Fruit fly (Drosophila melanogaster) whole organism, prepupa: Measurements from ENCODE around the gene CG1636.

Experiments used
- Blimp-1 ChIP-seq: fragments of 200-800 bp; sonication (Bioruptor generic); optimal IDR thresholded peaks from 3 replicates; lab custom pipeline; 2017; ENCODE audit warnings: missing biosample characterization, missing genetic modification characterization, mild to moderate bottlenecking, moderate library complexity, missing genetic modification reagents
- CG10631 ChIP-seq: fragments of 200-800 bp; sonication (Bioruptor generic); optimal IDR thresholded peaks from 2 replicates; lab custom pipeline; 2016; ENCODE audit warnings: missing biosample characterization, missing genetic modification characterization
- CG11294 ChIP-seq: fragments of 200-800 bp; sonication (Bioruptor generic); IDR thresholded peaks from 2 replicates; pipeline ENCODE4 v1.3.6; 2022; ENCODE audit warnings: missing biosample characterization, missing genetic modification characterization
- CG11762 ChIP-seq: fragments of 200-800 bp; sonication (Bioruptor generic); optimal IDR thresholded peaks from 3 replicates; lab custom pipeline; 2016; ENCODE audit warnings: missing biosample characterization, missing genetic modification characterization; ENCODE audit not compliant: insufficient read depth
- CG11902 ChIP-seq: fragments of 200-800 bp; sonication (Bioruptor generic); optimal IDR thresholded peaks from 3 replicates; lab custom pipeline; 2016; ENCODE audit warnings: missing biosample characterization, missing genetic modification characterization
- CG15336 ChIP-seq: fragments of 200-800 bp; sonication (Bioruptor generic); IDR thresholded peaks from 2 replicates; pipeline ENCODE4 v1.3.6; 2022; ENCODE audit warnings: missing biosample characterization, missing genetic modification characterization
- CG1621 ChIP-seq: fragments of 200-800 bp; sonication (Bioruptor generic); optimal IDR thresholded peaks from 3 replicates; lab custom pipeline; 2018; ENCODE audit warnings: missing biosample characterization, mild to moderate bottlenecking, missing genetic modification characterization
- CG16779 ChIP-seq: fragments of 200-800 bp; sonication (Bioruptor generic); optimal IDR thresholded peaks from 3 replicates; lab custom pipeline; 2017; ENCODE audit warnings: missing biosample characterization, mild to moderate bottlenecking, missing genetic modification characterization
- CG3032 ChIP-seq: fragments of 200-800 bp; optimal IDR thresholded peaks from 2 replicates; lab custom pipeline; 2019; ENCODE audit warnings: missing biosample characterization, mild to moderate bottlenecking, missing genetic modification characterization, moderate library complexity
- CG31627 ChIP-seq: fragments of 200-800 bp; sonication (Bioruptor generic); optimal IDR thresholded peaks from 3 replicates; lab custom pipeline; 2016; ENCODE audit warnings: missing biosample characterization, missing genetic modification characterization
- CG32006 ChIP-seq: fragments of 200-800 bp; sonication (Bioruptor generic); optimal IDR thresholded peaks from 3 replicates; lab custom pipeline; 2017; ENCODE audit warnings: missing biosample characterization, mild to moderate bottlenecking, missing genetic modification characterization
- CG34406 ChIP-seq: fragments of 200-800 bp; sonication (Bioruptor generic); optimal IDR thresholded peaks from 3 replicates; lab custom pipeline; 2016; ENCODE audit warnings: missing biosample characterization, missing genetic modification characterization
- CG3919 ChIP-seq: fragments of 200-800 bp; sonication (Bioruptor generic); optimal IDR thresholded peaks from 3 replicates; lab custom pipeline; 2016; ENCODE audit warnings: missing biosample characterization, missing genetic modification characterization
- CG4318 ChIP-seq: fragments of 200-800 bp; sonication (Bioruptor generic); optimal IDR thresholded peaks from 3 replicates; lab custom pipeline; 2017; ENCODE audit warnings: missing biosample characterization, mild to moderate bottlenecking, missing genetic modification characterization
- CG6792 ChIP-seq: fragments of 200-800 bp; sonication (Bioruptor generic); optimal IDR thresholded peaks from 3 replicates; lab custom pipeline; 2016; ENCODE audit warnings: missing biosample characterization, missing genetic modification characterization
- CG6854 ChIP-seq: fragments of 200-800 bp; sonication (Bioruptor generic); optimal IDR thresholded peaks from 2 replicates; lab custom pipeline; 2017; ENCODE audit warnings: missing biosample characterization, mild to moderate bottlenecking, missing genetic modification characterization
- CG7368 ChIP-seq: fragments of 200-800 bp; sonication (Bioruptor generic); optimal IDR thresholded peaks from 3 replicates; lab custom pipeline; 2016; ENCODE audit warnings: missing biosample characterization, missing genetic modification characterization
- CG8119 ChIP-seq: fragments of 200-800 bp; sonication (Bioruptor generic); IDR thresholded peaks from 3 replicates; pipeline ENCODE4 v1.3.6; 2022; ENCODE audit warnings: missing biosample characterization, missing genetic modification characterization
- CG8632 ChIP-seq: fragments of 200-800 bp; sonication (Bioruptor generic); optimal IDR thresholded peaks from 3 replicates; lab custom pipeline; 2016; ENCODE audit warnings: missing biosample characterization, missing genetic modification characterization
- CG9139 ChIP-seq: fragments of 200-800 bp; sonication (Bioruptor generic); optimal IDR thresholded peaks from 3 replicates; lab custom pipeline; 2017; ENCODE audit warnings: missing biosample characterization, mild to moderate bottlenecking, missing genetic modification characterization
- Eip75B ChIP-seq: fragments of 200-800 bp; sonication (Bioruptor generic); optimal IDR thresholded peaks from 3 replicates; lab custom pipeline; 2016; ENCODE audit warnings: missing biosample characterization, missing genetic modification characterization
- Eip78C ChIP-seq: fragments of 200-800 bp; sonication (Bioruptor generic); peaks from one replicate; lab custom pipeline; 2016; ENCODE audit warnings: missing biosample characterization, missing genetic modification characterization
- Eip93F ChIP-seq: fragments of 200-800 bp; sonication (Bioruptor generic); optimal IDR thresholded peaks from 2 replicates; lab custom pipeline; 2016; ENCODE audit warnings: missing biosample characterization, mild to moderate bottlenecking, missing genetic modification characterization
- Ets96B ChIP-seq: fragments of 200-800 bp; optimal IDR thresholded peaks from 2 replicates; lab custom pipeline; 2019; ENCODE audit warnings: missing biosample characterization, mild to moderate bottlenecking, missing genetic modification characterization, moderate library complexity
- Hr39 ChIP-seq: fragments of 200-800 bp; sonication (Bioruptor generic); optimal IDR thresholded peaks from 2 replicates; lab custom pipeline; 2016; ENCODE audit warnings: missing biosample characterization, missing genetic modification characterization
- Hr4 ChIP-seq: fragments of 200-800 bp; sonication (Bioruptor generic); optimal IDR thresholded peaks from 3 replicates; lab custom pipeline; 2016; ENCODE audit warnings: missing biosample characterization, missing genetic modification characterization
- Lpt ChIP-seq: fragments of 200-800 bp; sonication (Bioruptor generic); optimal IDR thresholded peaks from 3 replicates; lab custom pipeline; 2016; ENCODE audit warnings: missing biosample characterization, missing genetic modification characterization
- OdsH ChIP-seq: fragments of 200-800 bp; sonication (Bioruptor generic); optimal IDR thresholded peaks from 3 replicates; lab custom pipeline; 2016; ENCODE audit warnings: missing biosample characterization, missing genetic modification characterization
- Sox102F ChIP-seq: fragments of 200-800 bp; sonication (Bioruptor generic); optimal IDR thresholded peaks from 2 replicates; lab custom pipeline; 2016; ENCODE audit warnings: missing biosample characterization, mild to moderate bottlenecking, missing genetic modification characterization
- achi ChIP-seq: fragments of 200-800 bp; sonication (Bioruptor generic); optimal IDR thresholded peaks from 3 replicates; lab custom pipeline; 2016; ENCODE audit warnings: missing biosample characterization, missing genetic modification characterization
- acj6 ChIP-seq: fragments of 200-800 bp; sonication (Bioruptor generic); optimal IDR thresholded peaks from 3 replicates; lab custom pipeline; 2016; ENCODE audit warnings: missing biosample characterization, missing genetic modification characterization
- cyc ChIP-seq: fragments of 200-800 bp; sonication (Bioruptor generic); optimal IDR thresholded peaks from 3 replicates; lab custom pipeline; 2016; ENCODE audit warnings: missing biosample characterization, missing genetic modification characterization
- dac ChIP-seq: fragments of 200-800 bp; sonication (Bioruptor generic); optimal IDR thresholded peaks from 2 replicates; lab custom pipeline; 2017; ENCODE audit warnings: missing biosample characterization, mild to moderate bottlenecking, missing genetic modification characterization
- dsx ChIP-seq: fragments of 200-800 bp; optimal IDR thresholded peaks from 3 replicates; lab custom pipeline; 2019; ENCODE audit warnings: missing biosample characterization, mild to moderate bottlenecking, missing genetic modification characterization, moderate library complexity; ENCODE audit not compliant: poor library complexity, severe bottlenecking
- eg ChIP-seq: fragments of 200-800 bp; sonication (Bioruptor generic); IDR thresholded peaks from 3 replicates; pipeline ENCODE4 v1.3.6; 2022; ENCODE audit warnings: missing biosample characterization, missing genetic modification characterization
- esn ChIP-seq: fragments of 200-800 bp; sonication (Bioruptor generic); optimal IDR thresholded peaks from 2 replicates; lab custom pipeline; 2016; ENCODE audit warnings: missing biosample characterization, mild to moderate bottlenecking, missing genetic modification characterization, moderate library complexity
- fd85E ChIP-seq: fragments of 200-800 bp; sonication (Bioruptor generic); optimal IDR thresholded peaks from 3 replicates; lab custom pipeline; 2016; ENCODE audit warnings: missing biosample characterization, missing genetic modification characterization
- lz ChIP-seq: fragments of 200-800 bp; sonication (Bioruptor generic); optimal IDR thresholded peaks from 3 replicates; lab custom pipeline; 2016; ENCODE audit warnings: missing biosample characterization, missing genetic modification characterization
- pdm3 ChIP-seq: fragments of 200-800 bp; sonication (Bioruptor generic); optimal IDR thresholded peaks from 3 replicates; lab custom pipeline; 2016; ENCODE audit warnings: missing biosample characterization, missing genetic modification characterization
- salr ChIP-seq, 2 experiments: fragments of 200-800 bp; sonication (Bioruptor generic); optimal IDR thresholded peaks; 3 replicates each; lab custom pipeline; 2016 to 2018; ENCODE audit warnings: missing biosample characterization in 2 of 2, missing genetic modification characterization in 2 of 2, mild to moderate bottlenecking in 1 of 2
- svp ChIP-seq: fragments of 200-800 bp; sonication (Bioruptor generic); peaks from one replicate; lab custom pipeline; 2016; ENCODE audit warnings: missing biosample characterization, missing genetic modification characterization
- topi ChIP-seq: fragments of 200-800 bp; sonication (Bioruptor generic); optimal IDR thresholded peaks from 3 replicates; lab custom pipeline; 2016; ENCODE audit warnings: missing biosample characterization, missing genetic modification characterization
- vri ChIP-seq: fragments of 200-800 bp; sonication (Bioruptor generic); optimal IDR thresholded peaks from 3 replicates; lab custom pipeline; 2016; ENCODE audit warnings: missing biosample characterization, mild to moderate bottlenecking, missing genetic modification characterization

Gene CG1636

dm6 chrX:8259881-8260280 is 13.3 kb upstream of the CG1636 start (continued):
- TF ChIP-seq lz (GFP tag; lab: Kevin White, UChicago) (no peak), Hr39 (GFP tag; lab: Kevin White, UChicago) (peak; percentile 36), dsx (GFP tag; lab: Kevin White, UChicago) (no peak), salr (GFP tag; optimal IDR thresholded peaks at IDR 0.05; lab: Kevin White, UChicago) (peak in 1 of 2 experiments; percentile 21), eg (GFP tag; lab: Robert Waterston, UW) (peak; percentile 74), CG34406 (peak; percentile 14), CG11762 (GFP tag; lab: Kevin White, UChicago) (peak; percentile 17)

- TF ChIP-seq CG3919 (GFP tag; lab: Kevin White, UChicago) (no peak), Eip78C (GFP tag; lab: Kevin White, UChicago) (peak; percentile 16), CG4318 (GFP tag; lab: Kevin White, UChicago) (peak; percentile 2), CG32006 (GFP tag; lab: Kevin White, UChicago) (peak; percentile 45), Hr4 (GFP tag; lab: Kevin White, UChicago) (peak; percentile 29)
Measured at dm6 chrX:8263236-8263635, 10.0 kb upstream of the CG1636 start.

- TF ChIP-seq Ets96B (no peak), Sox102F (no peak)
- TF ChIP-seq, all 60 proteins: peak for 0
Measured at dm6 chrX:8265261-8265660, 8.0 kb upstream of the CG1636 start.

dm6 chrX:8271363-8272061 is 1.7 kb upstream of the CG1636 start, which contains the start of gene Corp:
TSS of gene Corp (minus strand) at chrX:8271409.
- peak; percentile 84 for TF ChIP-seq dsx (GFP tag; lab: Kevin White, UChicago)
- peak; percentile 43 for TF ChIP-seq esn (GFP tag; lab: Kevin White, UChicago)
- peak; percentile 58 for TF ChIP-seq CG9139 (GFP tag; lab: Kevin White, UChicago)
- peak; percentile 15 for TF ChIP-seq CG4318 (GFP tag; lab: Kevin White, UChicago)
- TF ChIP-seq pdm3 (GFP tag; lab: Kevin White, UChicago): peak; percentile 7
- TF ChIP-seq svp (GFP tag; lab: Kevin White, UChicago): peak; percentile 71
- TF ChIP-seq CG7368: no peak
- peak; percentile 59 for TF ChIP-seq CG10631 (GFP tag; lab: Kevin White, UChicago)
- no peak for TF ChIP-seq CG31627 (GFP tag; lab: Kevin White, UChicago)
- TF ChIP-seq eg (GFP tag; lab: Robert Waterston, UW): peak; percentile 78
- no peak for TF ChIP-seq Eip75B (GFP tag; lab: Kevin White, UChicago)
- peak; percentile 41 for TF ChIP-seq CG1621 (tag; lab: Kevin White, UChicago)
- peak; percentile 29 for TF ChIP-seq topi
- TF ChIP-seq fd85E (GFP tag; lab: Kevin White, UChicago): peak; percentile 53
- TF ChIP-seq CG8632 (GFP tag; lab: Kevin White, UChicago): peak; percentile 56
- TF ChIP-seq achi (GFP tag; lab: Kevin White, UChicago): peak; percentile 72
- peak; percentile 66 for TF ChIP-seq CG32006 (GFP tag; lab: Kevin White, UChicago)
- TF ChIP-seq acj6 (GFP tag; lab: Kevin White, UChicago): peak; percentile 45
- peak; percentile 65 for TF ChIP-seq CG3032 (tag; lab: Kevin White, UChicago)
- peak; percentile 83 for TF ChIP-seq CG8119
- TF ChIP-seq CG3919 (GFP tag; lab: Kevin White, UChicago): peak; percentile 58
- no peak for TF ChIP-seq Hr39 (GFP tag; lab: Kevin White, UChicago)
- TF ChIP-seq CG6854 (GFP tag; lab: Kevin White, UChicago): no peak
- TF ChIP-seq Hr4 (GFP tag; lab: Kevin White, UChicago): peak; percentile 13
- TF ChIP-seq CG16779 (tag; lab: Kevin White, UChicago): peak; percentile 35
- TF ChIP-seq Ets96B: peak; percentile 66
- TF ChIP-seq cyc (GFP tag; lab: Kevin White, UChicago): no peak
- TF ChIP-seq dac (GFP tag; lab: Kevin White, UChicago): no peak
- TF ChIP-seq Blimp-1 (GFP tag; lab: Kevin White, UChicago): no peak
- TF ChIP-seq CG11902: no peak
- peak; percentile 39 for TF ChIP-seq Lpt (GFP tag; lab: Kevin White, UChicago)
- TF ChIP-seq CG15336 (GFP tag; lab: Robert Waterston, UW): peak; percentile 86
- peak; percentile 68 for TF ChIP-seq CG34406
- 0 out of 2 replicates have a peak, but pooled peaks have one; percentile 15 for TF ChIP-seq CG11294 (GFP tag; lab: Robert Waterston, UW)
- peak; percentile 38 for TF ChIP-seq CG11762 (GFP tag; lab: Kevin White, UChicago)
- TF ChIP-seq OdsH (GFP tag; lab: Kevin White, UChicago): peak; percentile 48
- TF ChIP-seq Eip93F: no peak
- peak; percentile 46 for TF ChIP-seq CG6792 (GFP tag; lab: Kevin White, UChicago)
- peak; percentile 19 for TF ChIP-seq vri
